Worm (Caenorhabditis elegans) whole organism, L1 larva: ENCODE results near the gene F49F1.5.

Experiments
- ama-1 ChIP-seq: fragments of 150-350 bp; optimal IDR thresholded peaks from 2 replicates; lab custom pipeline; 2014
- ceh-63 ChIP-seq: fragments of 200-800 bp; sonication (Bioruptor generic); optimal IDR thresholded peaks from 2 replicates; lab custom pipeline; 2018; ENCODE audit warnings: mild to moderate bottlenecking, missing genetic modification characterization, missing compliant biosample characterization
- ces-1 ChIP-seq: fragments of 150-350 bp; optimal IDR thresholded peaks from 2 replicates; lab custom pipeline; 2014; ENCODE audit warnings: missing biosample characterization, missing genetic modification reagents, missing genetic modification characterization
- efl-1 ChIP-seq, 4 experiments: fragments of 150-350 bp; optimal IDR thresholded peaks in 3 of 4; peaks in 1 of 4; 1 replicate in 1 of 4; 2 replicates in 3 of 4; lab custom pipeline; 2014; ENCODE audit warnings: missing biosample characterization in 2 of 4, missing genetic modification characterization in 2 of 4, missing genetic modification reagents in 2 of 4
- grh-1 ChIP-seq: fragments of 200-800 bp; sonication (Bioruptor generic); IDR thresholded peaks from 2 replicates; pipeline ENCODE4 v1.3.6; 2022; ENCODE audit warnings: missing genetic modification reagents, missing genetic modification characterization, missing compliant biosample characterization
- lin-13 ChIP-seq: fragments of 150-350 bp; optimal IDR thresholded peaks from 2 replicates; lab custom pipeline; 2014; ENCODE audit warnings: missing biosample characterization, missing genetic modification reagents, missing genetic modification characterization
- lir-3 ChIP-seq: sonication (generic microtip); optimal IDR thresholded peaks from 2 replicates; lab custom pipeline; 2016; ENCODE audit warnings: mild to moderate bottlenecking, missing genetic modification characterization, moderate library complexity, missing compliant biosample characterization; ENCODE audit not compliant: poor library complexity
- nhr-12 ChIP-seq: sonication (generic microtip); optimal IDR thresholded peaks from 2 replicates; lab custom pipeline; 2017; ENCODE audit warnings: missing biosample characterization, missing genetic modification characterization
- pqm-1 ChIP-seq: sonication (generic microtip); optimal IDR thresholded peaks from 3 replicates; lab custom pipeline; 2017; ENCODE audit warnings: missing biosample characterization, missing genetic modification characterization
- sup-37 ChIP-seq: fragments of 200-800 bp; sonication (Bioruptor generic); optimal IDR thresholded peaks from 2 replicates; lab custom pipeline; 2018; ENCODE audit warnings: mild to moderate bottlenecking, missing genetic modification characterization, missing compliant biosample characterization
- unc-86 ChIP-seq: sonication (generic microtip); optimal IDR thresholded peaks from 2 replicates; lab custom pipeline; 2016; ENCODE audit warnings: missing genetic modification characterization, missing compliant biosample characterization
- zag-1 ChIP-seq: fragments of 150-350 bp; optimal IDR thresholded peaks from 2 replicates; lab custom pipeline; 2014; ENCODE audit warnings: missing biosample characterization, missing genetic modification characterization

DNA sequence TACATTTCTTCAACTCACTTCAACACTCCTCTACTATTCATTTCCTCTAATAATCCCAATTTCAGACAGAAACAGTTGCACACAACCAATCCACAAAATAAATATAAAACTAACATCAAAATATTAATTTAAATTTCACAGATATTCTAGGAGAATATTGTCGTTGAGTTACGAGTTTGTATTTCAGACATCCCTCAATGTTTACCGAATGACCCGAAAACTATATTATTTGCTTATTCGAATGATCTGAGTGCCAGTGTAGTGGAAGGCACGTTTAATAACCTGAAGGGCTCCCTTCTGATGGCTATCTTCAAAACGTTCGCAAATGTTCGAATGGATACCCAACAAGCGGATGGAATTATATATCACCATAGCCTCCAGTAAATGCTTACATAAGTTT is 24.6 kb upstream of the F49F1.5 start, which contains the start of gene R07C12.3:
- TF ChIP-seq zag-1 (tag; lab: Kevin White, UChicago), result no peak
- no peak for TF ChIP-seq sup-37
- no peak for TF ChIP-seq unc-86
- no peak for TF ChIP-seq lir-3
- TF ChIP-seq nhr-12, result no peak
- no peak for TF ChIP-seq grh-1 (GFP tag; lab: Robert Waterston, UW)
- TF ChIP-seq ceh-63 (GFP tag; lab: Kevin White, UChicago), result no peak
- TF ChIP-seq ama-1 (lab: Kevin White, UChicago), result no peak
- TF ChIP-seq lin-13, result no peak
- no peak for TF ChIP-seq ces-1
- TF ChIP-seq pqm-1 (tag; lab: Kevin White, UChicago), result no peak
- TF ChIP-seq efl-1 (optimal IDR thresholded peaks at IDR 0.05; lab: Kevin White, UChicago), result no peak
- no peak for TF ChIP-seq efl-1 (GFP tag; optimal IDR thresholded peaks at IDR 0.05 in 1 of 2; lab: Kevin White, UChicago)
